Fruit fly (Drosophila melanogaster) S2 (cell line): ENCODE data around the gene CG14074.

Experiments used
- CG8478 ChIP-seq: fragments of >200 bp; optimal IDR thresholded peaks from 2 replicates; lab custom pipeline; 2018
- CTCF ChIP-seq, 2 experiments: fragments of >200 bp; optimal IDR thresholded peaks; 2 replicates each; lab custom pipeline; 2018

DNA sequence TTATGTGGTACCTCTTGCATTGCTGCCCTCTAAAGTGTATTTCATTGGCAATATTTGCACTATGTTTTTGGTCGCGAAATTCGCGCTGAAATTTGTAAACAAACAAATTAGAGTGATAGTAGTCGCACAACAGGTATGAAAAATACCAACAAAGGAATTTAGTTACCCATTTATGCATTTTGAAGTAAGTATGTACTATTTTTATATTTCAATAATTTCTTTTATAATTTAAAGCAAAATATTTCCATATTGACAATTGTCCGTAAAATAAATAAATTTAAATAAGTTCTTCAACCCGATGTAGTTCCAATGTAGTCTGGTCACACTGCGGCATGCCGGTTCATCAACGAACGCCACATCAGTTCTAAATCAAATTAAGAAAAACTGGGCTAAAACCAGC is 6.4 kb downstream of the CG14074 start, which contains the start of the genes Rad9 and Uggt:
- no peak for TF ChIP-seq CG8478 (lab: Kevin White, UChicago)
- no peak for TF ChIP-seq CTCF (optimal IDR thresholded peaks at IDR 0.05; lab: Kevin White, UChicago)
